Worm (Caenorhabditis elegans) whole organism, L4 larva: ENCODE measurements around the gene F22F7.8.
A peak's percentile ranks its signal among the peaks of the same experiment; 100 is the strongest.

ENCODE experiments used
- F26F4.8 ChIP-seq: fragments of 200-800 bp; sonication (Bioruptor generic); conservative IDR thresholded peaks from 2 replicates; pipeline ENCODE4 v1.3.6; 2022; ENCODE audit warnings: missing genetic modification characterization, missing compliant biosample characterization
- F37D6.2 ChIP-seq: sonication (generic microtip); optimal IDR thresholded peaks from 2 replicates; lab custom pipeline; 2016; ENCODE audit warnings: mild to moderate bottlenecking, missing genetic modification characterization, missing compliant biosample characterization
- T20F7.1 ChIP-seq: fragments of 200-800 bp; sonication (Bioruptor generic); optimal IDR thresholded peaks from 2 replicates; lab custom pipeline; 2018; ENCODE audit warnings: mild to moderate bottlenecking, missing genetic modification characterization, missing compliant biosample characterization
- aha-1 ChIP-seq: fragments of 150-350 bp; peaks from one replicate; lab custom pipeline; 2014; ENCODE audit warnings: missing biosample characterization, missing genetic modification characterization
- ama-1 ChIP-seq: fragments of 150-350 bp; optimal IDR thresholded peaks from 2 replicates; lab custom pipeline; 2014; ENCODE audit warnings: inconsistent platforms, mixed read lengths
- attf-4 ChIP-seq: sonication (generic microtip); optimal IDR thresholded peaks from 3 replicates; lab custom pipeline; 2017; ENCODE audit warnings: missing biosample characterization, missing genetic modification characterization
- cey-2 ChIP-seq: sonication (generic microtip); optimal IDR thresholded peaks from 3 replicates; lab custom pipeline; 2017; ENCODE audit warnings: missing genetic modification characterization, mild to moderate bottlenecking, missing compliant biosample characterization, antibody characterized with exemption, borderline replicate concordance; ENCODE audit not compliant: insufficient read depth
- ctbp-1 ChIP-seq: fragments of 200-800 bp; sonication (Bioruptor generic); IDR thresholded peaks from 2 replicates; pipeline ENCODE4 v1.3.6; 2022; ENCODE audit warnings: missing genetic modification reagents, missing genetic modification characterization, missing compliant biosample characterization
- daf-12 ChIP-seq: fragments of 150-350 bp; optimal IDR thresholded peaks from 2 replicates; lab custom pipeline; 2014; ENCODE audit warnings: missing biosample characterization, missing genetic modification reagents, missing genetic modification characterization
- daf-19 ChIP-seq: fragments of 200-800 bp; sonication (Bioruptor generic); conservative IDR thresholded peaks from 2 replicates; pipeline ENCODE4 v1.3.6; 2022; ENCODE audit warnings: missing genetic modification characterization, missing compliant biosample characterization
- dmd-8 ChIP-seq: fragments of 200-800 bp; sonication (Bioruptor generic); IDR thresholded peaks from 2 replicates; pipeline ENCODE4 v1.3.6; 2022; ENCODE audit warnings: missing genetic modification characterization, missing compliant biosample characterization
- dmd-9 ChIP-seq: fragments of 200-800 bp; sonication (Bioruptor generic); IDR thresholded peaks from 2 replicates; pipeline ENCODE4 v1.3.6; 2022; ENCODE audit warnings: missing genetic modification reagents, missing genetic modification characterization, missing compliant biosample characterization
- dpl-1 ChIP-seq: fragments of 150-350 bp; optimal IDR thresholded peaks from 2 replicates; lab custom pipeline; 2014; ENCODE audit warnings: missing biosample characterization, missing genetic modification reagents, missing genetic modification characterization
- hif-1 ChIP-seq, 2 experiments: sonication (generic microtip); optimal IDR thresholded peaks; 2 replicates each; lab custom pipeline; 2016 to 2017; ENCODE audit warnings: missing compliant biosample characterization in 2 of 2, missing genetic modification characterization in 2 of 2, missing genetic modification reagents in 2 of 2, missing genotype in 2 of 2, mild to moderate bottlenecking in 1 of 2
- lim-7 ChIP-seq: fragments of 200-800 bp; sonication (Bioruptor generic); IDR thresholded peaks from 2 replicates; pipeline ENCODE4 v1.3.6; 2022; ENCODE audit warnings: missing genetic modification characterization, missing compliant biosample characterization
- lin-13 ChIP-seq: fragments of 150-350 bp; optimal IDR thresholded peaks from 2 replicates; lab custom pipeline; 2014; ENCODE audit warnings: missing biosample characterization, missing genetic modification reagents, missing genetic modification characterization
- lin-29 ChIP-seq: fragments of 200-800 bp; sonication (Bioruptor generic); IDR thresholded peaks from 2 replicates; pipeline ENCODE4 v1.3.6; 2022; ENCODE audit warnings: missing genetic modification reagents, missing genetic modification characterization, missing compliant biosample characterization
- lin-39 ChIP-seq: fragments of 150-350 bp; optimal IDR thresholded peaks from 2 replicates; lab custom pipeline; 2014; ENCODE audit warnings: missing biosample characterization, missing genetic modification reagents, missing genetic modification characterization
- mxl-2 ChIP-seq: fragments of 200-800 bp; sonication (Bioruptor generic); conservative IDR thresholded peaks from 2 replicates; pipeline ENCODE4 v1.3.6; 2022; ENCODE audit warnings: missing genetic modification reagents, missing genetic modification characterization, missing compliant biosample characterization
- nhr-10 ChIP-seq: fragments of 150-350 bp; optimal IDR thresholded peaks from 2 replicates; lab custom pipeline; 2014; ENCODE audit warnings: missing biosample characterization, missing genetic modification characterization
- nhr-11 ChIP-seq: fragments of 150-350 bp; optimal IDR thresholded peaks from 2 replicates; lab custom pipeline; 2014; ENCODE audit warnings: missing biosample characterization, missing genetic modification characterization
- nhr-28 ChIP-seq: fragments of 150-350 bp; optimal IDR thresholded peaks from 2 replicates; lab custom pipeline; 2014; ENCODE audit warnings: missing biosample characterization, missing genetic modification characterization
- nhr-6 ChIP-seq: fragments of 150-350 bp; optimal IDR thresholded peaks from 2 replicates; lab custom pipeline; 2014; ENCODE audit warnings: missing biosample characterization, missing genetic modification characterization
- nhr-77 ChIP-seq: fragments of 150-350 bp; optimal IDR thresholded peaks from 2 replicates; lab custom pipeline; 2014; ENCODE audit warnings: missing biosample characterization, missing genetic modification characterization
- pha-4 ChIP-seq, 2 experiments: fragments of 150-350 bp in 1 of 2; fragments of 200-800 bp in 1 of 2; sonication (Bioruptor generic) in 1 of 2; IDR thresholded peaks in 1 of 2; optimal IDR thresholded peaks in 1 of 2; 2 replicates each; pipeline versions ENCODE4 v1.3.6 to Lab custom; 2014 to 2022; ENCODE audit warnings: missing genetic modification characterization in 2 of 2, missing genetic modification reagents in 2 of 2, missing biosample characterization in 1 of 2, missing compliant biosample characterization in 1 of 2
- pqm-1 ChIP-seq: sonication (generic microtip); optimal IDR thresholded peaks from 2 replicates; lab custom pipeline; 2017; ENCODE audit warnings: missing biosample characterization, missing genetic modification characterization
- spr-3 ChIP-seq: fragments of 200-800 bp; sonication (Bioruptor generic); optimal IDR thresholded peaks from 2 replicates; lab custom pipeline; 2018; ENCODE audit warnings: mild to moderate bottlenecking, missing genetic modification characterization, missing compliant biosample characterization
- unc-62 ChIP-seq, 3 experiments: fragments of 150-350 bp in 1 of 3; sonication (generic microtip); optimal IDR thresholded peaks in 2 of 3; peaks in 1 of 3; 1 replicate in 1 of 3; 2 replicates in 2 of 3; lab custom pipeline; 2014 to 2017; ENCODE audit warnings: missing biosample characterization in 3 of 3, missing genetic modification characterization in 3 of 3, missing genetic modification reagents in 3 of 3, missing genotype in 1 of 3
- vab-7 ChIP-seq: fragments of 200-800 bp; sonication (Bioruptor generic); IDR thresholded peaks from 2 replicates; pipeline ENCODE4 v1.3.6; 2022; ENCODE audit warnings: missing genetic modification reagents, missing genetic modification characterization, missing compliant biosample characterization
- zag-1 ChIP-seq: fragments of 150-350 bp; optimal IDR thresholded peaks from 2 replicates; lab custom pipeline; 2014; ENCODE audit warnings: missing biosample characterization, missing genetic modification characterization
- zfp-2 ChIP-seq: sonication (generic microtip); optimal IDR thresholded peaks from 2 replicates; lab custom pipeline; 2016; ENCODE audit warnings: mild to moderate bottlenecking, missing genetic modification characterization, missing compliant biosample characterization
- ztf-7 ChIP-seq: fragments of 150-350 bp; optimal IDR thresholded peaks from 2 replicates; lab custom pipeline; 2014; ENCODE audit warnings: missing biosample characterization, missing genetic modification characterization

The F22F7.8 gene

DNA sequence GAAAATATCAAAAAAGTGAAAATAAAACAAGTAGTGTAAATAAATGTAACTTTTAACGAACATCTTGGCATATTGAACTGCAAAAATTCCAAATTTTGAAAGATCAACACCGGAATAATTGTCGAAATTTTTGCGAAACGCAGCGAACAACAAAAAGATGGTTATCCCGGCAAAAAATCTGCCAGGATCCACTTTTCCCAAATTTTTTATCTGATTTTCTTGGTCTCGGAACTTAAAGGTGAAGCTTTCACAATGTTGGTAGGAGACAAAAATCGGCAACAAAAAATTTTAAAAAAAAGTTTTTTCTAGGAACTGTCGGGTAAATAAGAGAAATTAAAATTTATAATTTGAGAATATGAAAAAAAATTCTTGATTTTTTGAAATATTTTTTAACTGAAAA lies 3.2 kb downstream of the F22F7.8 start, which contains the start of gene bgnt-1.2:
Gene bgnt-1.2 (minus strand): TSS at position 101 of the 400 bp plus-strand sequence.
- TF ChIP-seq lin-29: no peak

DNA sequence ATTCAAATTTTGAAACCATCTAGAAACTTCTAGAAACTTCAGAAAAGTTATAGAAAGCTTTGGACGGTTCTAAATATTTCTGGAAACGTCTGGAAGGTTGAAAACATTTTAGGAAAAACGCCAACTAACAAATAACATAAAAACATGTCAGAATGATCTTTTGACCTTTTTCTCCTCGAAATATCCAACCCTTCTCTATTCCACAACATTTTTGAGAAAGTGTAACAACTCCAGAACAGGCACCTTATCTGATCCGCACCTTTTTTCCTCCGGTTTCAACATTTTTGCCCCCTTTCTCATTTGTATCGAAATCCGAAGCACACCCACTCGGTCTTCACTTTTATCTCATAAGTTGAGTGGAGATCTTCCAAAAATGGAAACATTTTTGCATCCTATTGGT lies 11.4 kb downstream of the F22F7.8 start, which contains the start of gene F22F7.3:
Gene F22F7.3 (plus strand): TSS at position 301 of the 400 bp plus-strand sequence.
- TF ChIP-seq daf-12 (tag; lab: Kevin White, UChicago) (no peak), dmd-8 (GFP tag; lab: Robert Waterston, UW) (no peak), pha-4 (GFP tag; IDR thresholded peaks at IDR 0.05; lab: Robert Waterston, UW) (no peak), pha-4 (tag; optimal IDR thresholded peaks at IDR 0.05; lab: Kevin White, UChicago) (no peak), ctbp-1 (GFP tag; lab: Robert Waterston, UW) (no peak), F37D6.2 (tag; lab: Kevin White, UChicago) (no peak), ztf-7 (no peak)
- TF ChIP-seq, all 104 proteins: peak for 0

DNA sequence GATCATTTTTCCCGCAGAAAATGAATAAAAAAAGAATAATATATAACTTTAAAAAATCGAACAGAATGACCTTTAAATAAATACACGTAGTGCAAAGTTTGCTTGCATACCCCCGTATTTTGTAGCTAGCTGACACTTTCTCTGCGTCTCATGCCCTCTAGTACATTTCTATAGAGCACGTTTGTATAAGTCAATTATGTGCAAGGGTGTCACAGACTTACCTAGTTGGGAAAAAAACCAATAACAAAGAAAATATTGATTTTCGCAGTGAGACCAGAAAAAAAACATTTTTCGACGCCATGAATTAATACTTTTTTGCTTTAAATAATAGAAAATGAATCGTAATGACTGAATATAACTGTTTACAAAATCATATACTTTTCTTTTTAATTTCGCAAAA lies 12.5 kb downstream of the F22F7.8 start, which contains the start of gene ckb-4:
Gene ckb-4 (minus strand): TSS at position 140 of the 400 bp plus-strand sequence.
- no peak for TF ChIP-seq pha-4 (GFP tag; IDR thresholded peaks at IDR 0.05; lab: Robert Waterston, UW)
- peak; percentile 44 for TF ChIP-seq pha-4 (tag; optimal IDR thresholded peaks at IDR 0.05; lab: Kevin White, UChicago)
- TF ChIP-seq lin-29: no peak
- peak; percentile 95 for TF ChIP-seq nhr-28 (tag; lab: Kevin White, UChicago)
- TF ChIP-seq nhr-11 (tag; lab: Kevin White, UChicago): peak; percentile 15
- peak; percentile 4 for TF ChIP-seq pqm-1 (tag; lab: Kevin White, UChicago)
- TF ChIP-seq dpl-1 (GFP tag; lab: Kevin White, UChicago): peak; percentile 32
- TF ChIP-seq nhr-6 (tag; lab: Kevin White, UChicago): peak; percentile 39
- peak; percentile 66 for TF ChIP-seq aha-1 (tag; lab: Kevin White, UChicago)
- peak in 1 of 2 experiments; percentile 2 for TF ChIP-seq hif-1 (tag; optimal IDR thresholded peaks at IDR 0.05; lab: Kevin White, UChicago)
- peak; percentile 10 for TF ChIP-seq nhr-77 (tag; lab: Kevin White, UChicago)
- no peak for TF ChIP-seq cey-2 (tag; lab: Kevin White, UChicago)
- peak; percentile 26 for TF ChIP-seq lin-13 (GFP tag; lab: Kevin White, UChicago)
- no peak for TF ChIP-seq ama-1 (lab: Kevin White, UChicago)
- TF ChIP-seq F26F4.8 (GFP tag; lab: Robert Waterston, UW): no peak
- TF ChIP-seq daf-19 (GFP tag; lab: Robert Waterston, UW): no peak

- TF ChIP-seq dmd-9 (GFP tag; lab: Robert Waterston, UW): no peak
- no peak for TF ChIP-seq zfp-2 (tag; lab: Kevin White, UChicago)
- TF ChIP-seq nhr-10 (tag; lab: Kevin White, UChicago): no peak
- no peak for TF ChIP-seq zag-1
- TF ChIP-seq vab-7 (GFP tag; lab: Robert Waterston, UW): no peak
- no peak for TF ChIP-seq lim-7 (GFP tag; lab: Robert Waterston, UW)
- no peak for TF ChIP-seq dmd-8 (GFP tag; lab: Robert Waterston, UW)
- TF ChIP-seq unc-62 (GFP tag; optimal IDR thresholded peaks at IDR 0.05 in 1 of 2; lab: Kevin White, UChicago): no peak
- TF ChIP-seq unc-62 (tag; optimal IDR thresholded peaks at IDR 0.05; lab: Kevin White, UChicago): no peak
These were observed 15.8 kb downstream of the F22F7.8 start, which contains the start of gene F22F7.4 for ce11 chrV:2105976-2106375. F22F7.4 (minus strand) TSS chrV:2106076.

DNA sequence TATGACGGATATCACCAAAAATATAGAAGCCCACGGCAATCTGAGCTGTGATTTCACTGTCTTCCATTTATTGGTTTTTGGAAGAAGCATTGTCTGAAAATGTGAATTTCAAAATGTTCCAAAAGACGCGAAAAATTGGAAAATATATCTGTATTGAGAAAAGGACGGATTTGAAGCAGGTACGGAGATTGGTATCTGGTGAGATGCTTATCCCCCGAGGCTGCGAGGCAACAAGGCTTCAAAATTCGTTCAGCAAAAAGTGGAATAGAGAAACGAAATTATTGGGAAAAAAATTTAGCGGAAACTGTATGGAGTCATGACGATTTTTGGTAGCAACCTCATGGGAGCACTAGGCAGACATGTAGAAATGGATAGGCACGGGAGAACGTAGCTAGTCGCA lies 18.6 kb downstream of the F22F7.8 start, which contains the start of gene F36F12.1:
Gene F36F12.1 (minus strand): TSS at position 101 of the 400 bp plus-strand sequence.
- TF ChIP-seq attf-4 (tag; lab: Kevin White, UChicago) (no peak), T20F7.1 (no peak), lin-39 (no peak), ctbp-1 (GFP tag; lab: Robert Waterston, UW) (no peak), spr-3 (GFP tag; lab: Kevin White, UChicago) (no peak), mxl-2 (GFP tag; lab: Robert Waterston, UW) (no peak), F26F4.8 (GFP tag; lab: Robert Waterston, UW) (no peak)
